ENCODE assay signal across 6 worm cellular contexts in genomic region chrIV:1266138-1266537, ce11.
TF ChIP-seq lines count a peak whose summit lies in the region.

No protein-coding gene starts in this region.

TF ChIP-seq in whole organism, L1 larva, 84 proteins besides CTCF, POLR2A, EP300 and RAD21:
- no peak for TF ChIP-seq nhr-77 (tag; optimal IDR thresholded peaks at IDR 0.05; lab: Kevin White, UChicago)
- TF ChIP-seq sox-4 (tag; optimal IDR thresholded peaks at IDR 0.05; lab: Kevin White, UChicago) = no peak
- TF ChIP-seq elt-2 (tag; optimal IDR thresholded peaks at IDR 0.05; lab: Kevin White, UChicago) = peak; percentile 96
- TF ChIP-seq lin-35 (GFP tag; optimal IDR thresholded peaks at IDR 0.05; lab: Kevin White, UChicago) = peak in 1 of 2 experiments; percentile 9
- peak; percentile 52 for TF ChIP-seq jun-1 (tag; optimal IDR thresholded peaks at IDR 0.05; lab: Kevin White, UChicago)
- peak; percentile 87 for TF ChIP-seq pqm-1 (tag; optimal IDR thresholded peaks at IDR 0.05; lab: Kevin White, UChicago)

TF ChIP-seq in whole organism, L2 larva, 48 proteins besides CTCF, POLR2A, EP300 and RAD21:
- peak; percentile 27 for TF ChIP-seq sma-9 (GFP tag; optimal IDR thresholded peaks at IDR 0.05; lab: Kevin White, UChicago)
- no peak for TF ChIP-seq sma-9 (tag; optimal IDR thresholded peaks at IDR 0.05; lab: Kevin White, UChicago)
- TF ChIP-seq crh-2 (tag; optimal IDR thresholded peaks at IDR 0.05; lab: Kevin White, UChicago) = peak; percentile 26
- TF ChIP-seq gmeb-1 (tag; optimal IDR thresholded peaks at IDR 0.05; lab: Kevin White, UChicago) = peak; percentile 35
- TF ChIP-seq skn-1 (tag; optimal IDR thresholded peaks at IDR 0.05; lab: Kevin White, UChicago) = no peak
- peak; percentile 98 for TF ChIP-seq fos-1 (tag; optimal IDR thresholded peaks at IDR 0.05; lab: Kevin White, UChicago)
TF ChIP-seq in whole organism, L2 larva: peak in this region for 4.

TF ChIP-seq in whole organism, L3 larva, 47 proteins besides CTCF, POLR2A, EP300 and RAD21:
- no peak for TF ChIP-seq ceh-82 (tag; optimal IDR thresholded peaks at IDR 0.05; lab: Kevin White, UChicago)
- TF ChIP-seq lin-15B (tag; optimal IDR thresholded peaks at IDR 0.05; lab: Kevin White, UChicago) = no peak
- TF ChIP-seq nhr-76 (tag; optimal IDR thresholded peaks at IDR 0.05; lab: Kevin White, UChicago) = no peak
- TF ChIP-seq pqm-1 (tag; optimal IDR thresholded peaks at IDR 0.05; lab: Kevin White, UChicago) = peak; percentile 78
- TF ChIP-seq jun-1 (tag; optimal IDR thresholded peaks at IDR 0.05; lab: Kevin White, UChicago) = peak; percentile 61
- peak; percentile 97 for TF ChIP-seq elt-2 (tag; optimal IDR thresholded peaks at IDR 0.05; lab: Kevin White, UChicago)
- TF ChIP-seq pha-4 (tag; optimal IDR thresholded peaks at IDR 0.05; lab: Kevin White, UChicago) = peak; percentile 24

TF ChIP-seq in whole organism, L4 larva, 104 proteins besides CTCF, POLR2A, EP300 and RAD21:
- TF ChIP-seq nhr-77 (tag; optimal IDR thresholded peaks at IDR 0.05; lab: Kevin White, UChicago) (peak; percentile 73), lir-3 (tag; optimal IDR thresholded peaks at IDR 0.05; lab: Kevin White, UChicago) (no peak), hlh-11 (tag; optimal IDR thresholded peaks at IDR 0.05; lab: Kevin White, UChicago) (peak; percentile 63), nhr-28 (tag; optimal IDR thresholded peaks at IDR 0.05; lab: Kevin White, UChicago) (peak; percentile 78), mdt-29 (GFP tag; IDR thresholded peaks at IDR 0.05; lab: Robert Waterston, UW) (no peak), dmd-6 (GFP tag; IDR thresholded peaks at IDR 0.05; lab: Robert Waterston, UW) (peak; percentile 85), ztf-11 (tag; optimal IDR thresholded peaks at IDR 0.05; lab: Kevin White, UChicago) (no peak), lin-1 (GFP tag; IDR thresholded peaks at IDR 0.05; lab: Robert Waterston, UW) (0 out of 2 replicates have a peak, but pooled peaks have one; percentile 11), dve-1 (tag; optimal IDR thresholded peaks at IDR 0.05; lab: Kevin White, UChicago; ENCODE audit: insufficient read depth) (peak; percentile 67), D1046.2 (GFP tag; IDR thresholded peaks at IDR 0.05; lab: Robert Waterston, UW) (no peak), php-3 (GFP tag; IDR thresholded peaks at IDR 0.05; lab: Robert Waterston, UW) (peak; percentile 68), cey-2 (tag; optimal IDR thresholded peaks at IDR 0.05; lab: Kevin White, UChicago; ENCODE audit: borderline replicate concordance, insufficient read depth) (no peak), daf-16 (GFP tag; optimal IDR thresholded peaks at IDR 0.05; lab: Kevin White, UChicago) (no peak), daf-16 (tag; optimal IDR thresholded peaks at IDR 0.05; lab: Kevin White, UChicago) (peak; percentile 71), saeg-2 (GFP tag; IDR thresholded peaks at IDR 0.05; lab: Robert Waterston, UW) (no peak), T20F7.1 (GFP tag; optimal IDR thresholded peaks at IDR 0.05; lab: Kevin White, UChicago) (no peak), pqm-1 (tag; optimal IDR thresholded peaks at IDR 0.05; lab: Kevin White, UChicago) (peak; percentile 98), dmd-8 (GFP tag; IDR thresholded peaks at IDR 0.05; lab: Robert Waterston, UW) (no peak), arid-1 (GFP tag; conservative IDR thresholded peaks at IDR 0.05; lab: Robert Waterston, UW) (no peak)
TF ChIP-seq in whole organism, L4 larva: peak in this region for 9.

TF ChIP-seq in whole organism, late embryonic, 69 proteins besides CTCF, POLR2A, EP300 and RAD21:
- TF ChIP-seq madf-2 (tag; optimal IDR thresholded peaks at IDR 0.05; lab: Kevin White, UChicago) (no peak), C38D4.7 (GFP tag; optimal IDR thresholded peaks at IDR 0.05; lab: Kevin White, UChicago) (no peak), unc-42 (tag; optimal IDR thresholded peaks at IDR 0.05; lab: Kevin White, UChicago) (no peak), K09A11.1 (tag; optimal IDR thresholded peaks at IDR 0.05; lab: Kevin White, UChicago; ENCODE audit: insufficient read depth) (no peak), fkh-10 (GFP tag; optimal IDR thresholded peaks at IDR 0.05; lab: Kevin White, UChicago) (no peak), elt-2 (tag; optimal IDR thresholded peaks at IDR 0.05; lab: Kevin White, UChicago) (peak; percentile 2), hlh-15 (tag; optimal IDR thresholded peaks at IDR 0.05; lab: Kevin White, UChicago) (no peak), F13H6.1 (tag; optimal IDR thresholded peaks at IDR 0.05; lab: Kevin White, UChicago) (no peak)

TF ChIP-seq in whole organism, young adult, 124 proteins besides CTCF, POLR2A, EP300 and RAD21:
- TF ChIP-seq nhr-80 (tag; optimal IDR thresholded peaks at IDR 0.05; lab: Kevin White, UChicago) (peak; percentile 82), somi-1 (GFP tag; optimal IDR thresholded peaks at IDR 0.05; lab: Kevin White, UChicago) (no peak), him-1 (tag; optimal IDR thresholded peaks at IDR 0.05; lab: Kevin White, UChicago) (no peak), nhr-179 (tag; optimal IDR thresholded peaks at IDR 0.05; lab: Kevin White, UChicago) (no peak)
